Worm (Caenorhabditis elegans) whole organism, L1 larva: ENCODE results near the gene cog-1.

Experiments used
- F16B12.6 ChIP-seq: fragments of 150-350 bp; optimal IDR thresholded peaks from 2 replicates; lab custom pipeline; 2014; ENCODE audit warnings: missing biosample characterization, missing genetic modification characterization
- aha-1 ChIP-seq: fragments of 150-350 bp; optimal IDR thresholded peaks from 2 replicates; lab custom pipeline; 2014; ENCODE audit warnings: missing biosample characterization, missing genetic modification characterization
- alr-1 ChIP-seq: fragments of 200-800 bp; sonication (Bioruptor generic); optimal IDR thresholded peaks from 2 replicates; lab custom pipeline; 2018; ENCODE audit warnings: borderline replicate concordance, mild to moderate bottlenecking, missing genetic modification characterization, missing compliant biosample characterization
- ama-1 ChIP-seq: fragments of 150-350 bp; optimal IDR thresholded peaks from 2 replicates; lab custom pipeline; 2014
- blmp-1 ChIP-seq: fragments of 150-350 bp; optimal IDR thresholded peaks from 2 replicates; lab custom pipeline; 2014; ENCODE audit warnings: missing biosample characterization, missing genetic modification characterization
- ceh-8 ChIP-seq: fragments of 200-800 bp; sonication (Bioruptor generic); optimal IDR thresholded peaks from 2 replicates; lab custom pipeline; 2018; ENCODE audit warnings: mild to moderate bottlenecking, missing genetic modification characterization, moderate library complexity, missing compliant biosample characterization
- ces-1 ChIP-seq: fragments of 150-350 bp; optimal IDR thresholded peaks from 2 replicates; lab custom pipeline; 2014; ENCODE audit warnings: missing biosample characterization, missing genetic modification reagents, missing genetic modification characterization
- efl-1 ChIP-seq, 4 experiments: fragments of 150-350 bp; optimal IDR thresholded peaks in 3 of 4; peaks in 1 of 4; 1 replicate in 1 of 4; 2 replicates in 3 of 4; lab custom pipeline; 2014; ENCODE audit warnings: missing biosample characterization in 2 of 4, missing genetic modification characterization in 2 of 4, missing genetic modification reagents in 2 of 4
- egl-13 ChIP-seq: sonication (generic microtip); optimal IDR thresholded peaks from 2 replicates; lab custom pipeline; 2016; ENCODE audit warnings: missing genotype, missing genetic modification reagents, missing genetic modification characterization, missing compliant biosample characterization
- ets-5 ChIP-seq: fragments of 200-800 bp; sonication (Bioruptor generic); IDR thresholded peaks from 2 replicates; pipeline ENCODE4 v1.3.6; 2022; ENCODE audit warnings: missing genetic modification characterization, missing compliant biosample characterization
- fkh-10 ChIP-seq: sonication (generic microtip); optimal IDR thresholded peaks from 2 replicates; lab custom pipeline; 2017; ENCODE audit warnings: missing biosample characterization, missing genetic modification reagents, missing genetic modification characterization
- fkh-4 ChIP-seq: sonication (generic microtip); optimal IDR thresholded peaks from 2 replicates; lab custom pipeline; 2016; ENCODE audit warnings: missing compliant biosample characterization, missing genetic modification characterization, borderline replicate concordance
- irx-1 ChIP-seq: sonication (generic microtip); optimal IDR thresholded peaks from 2 replicates; lab custom pipeline; 2016; ENCODE audit warnings: missing genetic modification characterization, missing compliant biosample characterization
- lin-13 ChIP-seq: fragments of 150-350 bp; optimal IDR thresholded peaks from 2 replicates; lab custom pipeline; 2014; ENCODE audit warnings: missing biosample characterization, missing genetic modification reagents, missing genetic modification characterization
- lin-14 ChIP-seq: fragments of 200-800 bp; sonication (Bioruptor generic); optimal IDR thresholded peaks from 2 replicates; lab custom pipeline; 2018; ENCODE audit warnings: mild to moderate bottlenecking, missing genetic modification characterization, moderate library complexity, missing compliant biosample characterization
- lin-35 ChIP-seq, 2 experiments: fragments of 150-350 bp; optimal IDR thresholded peaks; 2 replicates each; lab custom pipeline; 2014; ENCODE audit warnings: missing biosample characterization in 2 of 2, missing genetic modification characterization in 2 of 2, missing genetic modification reagents in 2 of 2
- lsy-2 ChIP-seq, 2 experiments: fragments of 150-350 bp; optimal IDR thresholded peaks; 2 replicates each; lab custom pipeline; 2014; ENCODE audit warnings: missing biosample characterization in 2 of 2, missing genetic modification characterization in 2 of 2
- mef-2 ChIP-seq: fragments of 150-350 bp; optimal IDR thresholded peaks from 2 replicates; lab custom pipeline; 2014; ENCODE audit warnings: missing biosample characterization, missing genetic modification characterization
- nhr-11 ChIP-seq: fragments of 150-350 bp; optimal IDR thresholded peaks from 2 replicates; lab custom pipeline; 2014; ENCODE audit warnings: missing biosample characterization, missing genetic modification characterization
- nhr-12 ChIP-seq: sonication (generic microtip); optimal IDR thresholded peaks from 2 replicates; lab custom pipeline; 2017; ENCODE audit warnings: missing biosample characterization, missing genetic modification characterization
- nhr-19 ChIP-seq: fragments of 200-800 bp; sonication (Bioruptor generic); conservative IDR thresholded peaks from 2 replicates; pipeline ENCODE4 v1.3.6; 2022; ENCODE audit warnings: missing genetic modification characterization, missing compliant biosample characterization
- nhr-20 ChIP-seq: sonication (generic microtip); optimal IDR thresholded peaks from 2 replicates; lab custom pipeline; 2016; ENCODE audit warnings: mild to moderate bottlenecking, missing genetic modification characterization, missing compliant biosample characterization
- nhr-237 ChIP-seq: fragments of 150-350 bp; optimal IDR thresholded peaks from 2 replicates; lab custom pipeline; 2014; ENCODE audit warnings: missing biosample characterization, missing genetic modification characterization
- nhr-76 ChIP-seq: sonication (generic microtip); optimal IDR thresholded peaks from 2 replicates; lab custom pipeline; 2017; ENCODE audit warnings: missing biosample characterization, missing genetic modification characterization
- nhr-85 ChIP-seq: sonication (generic microtip); peaks from one replicate; lab custom pipeline; 2016; ENCODE audit warnings: missing genetic modification characterization, inconsistent platforms, missing compliant biosample characterization
- pag-3 ChIP-seq: sonication (generic microtip); optimal IDR thresholded peaks from 2 replicates; lab custom pipeline; 2017; ENCODE audit warnings: missing genetic modification characterization, mild to moderate bottlenecking, missing compliant biosample characterization, antibody characterized with exemption, borderline replicate concordance; ENCODE audit not compliant: insufficient read depth
- pax-3 ChIP-seq: fragments of 200-800 bp; sonication (Bioruptor generic); optimal IDR thresholded peaks from 2 replicates; lab custom pipeline; 2018; ENCODE audit warnings: mild to moderate bottlenecking, missing genetic modification characterization, moderate library complexity, missing compliant biosample characterization
- skn-1 ChIP-seq: fragments of 150-350 bp; optimal IDR thresholded peaks from 2 replicates; lab custom pipeline; 2014; ENCODE audit warnings: missing biosample characterization, missing genetic modification characterization
- snu-23 ChIP-seq: sonication (generic microtip); optimal IDR thresholded peaks from 2 replicates; lab custom pipeline; 2016; ENCODE audit warnings: missing genetic modification characterization, missing compliant biosample characterization
- tlp-1 ChIP-seq: fragments of 150-350 bp; optimal IDR thresholded peaks from 2 replicates; lab custom pipeline; 2014; ENCODE audit warnings: missing biosample characterization, missing genetic modification characterization
- unc-86 ChIP-seq: sonication (generic microtip); optimal IDR thresholded peaks from 2 replicates; lab custom pipeline; 2016; ENCODE audit warnings: missing genetic modification characterization, missing compliant biosample characterization
- zag-1 ChIP-seq: fragments of 150-350 bp; optimal IDR thresholded peaks from 2 replicates; lab custom pipeline; 2014; ENCODE audit warnings: missing biosample characterization, missing genetic modification characterization
- ztf-11 ChIP-seq, 2 experiments: sonication (generic microtip); optimal IDR thresholded peaks; 2 replicates each; lab custom pipeline; 2016 to 2017; ENCODE audit warnings: missing genetic modification characterization in 2 of 2, missing biosample characterization in 1 of 2, missing compliant biosample characterization in 1 of 2
- ztf-4 ChIP-seq: fragments of 150-350 bp; optimal IDR thresholded peaks from 2 replicates; lab custom pipeline; 2014; ENCODE audit warnings: missing biosample characterization, missing genetic modification characterization

The cog-1 gene

ce11 chrII:14892515-14892914, 9.8 kb upstream of the cog-1 start:
- TF ChIP-seq mef-2 (tag; lab: Kevin White, UChicago), result no peak
- peak; percentile 50 for TF ChIP-seq fkh-10 (GFP tag; lab: Kevin White, UChicago)
- peak; percentile 85 for TF ChIP-seq irx-1 (tag; lab: Kevin White, UChicago)

- TF ChIP-seq zag-1 (tag; lab: Kevin White, UChicago), result no peak
- TF ChIP-seq efl-1 (optimal IDR thresholded peaks at IDR 0.05; lab: Kevin White, UChicago), result no peak
- no peak for TF ChIP-seq efl-1 (GFP tag; optimal IDR thresholded peaks at IDR 0.05 in 1 of 2; lab: Kevin White, UChicago)
- no peak for TF ChIP-seq nhr-11 (tag; lab: Kevin White, UChicago)
- no peak for TF ChIP-seq snu-23 (GFP tag; lab: Kevin White, UChicago)
- TF ChIP-seq ama-1 (lab: Kevin White, UChicago), result no peak
- TF ChIP-seq lin-13 (GFP tag; lab: Kevin White, UChicago), result no peak
- no peak for TF ChIP-seq nhr-20 (tag; lab: Kevin White, UChicago)
- no peak for TF ChIP-seq nhr-85 (tag; lab: Kevin White, UChicago)
- no peak for TF ChIP-seq lin-14 (GFP tag; lab: Kevin White, UChicago)
- no peak for TF ChIP-seq fkh-4 (tag; lab: Kevin White, UChicago)
- no peak for TF ChIP-seq ces-1 (GFP tag; lab: Kevin White, UChicago)
- no peak for TF ChIP-seq tlp-1 (tag; lab: Kevin White, UChicago)
- no peak for TF ChIP-seq irx-1 (tag; lab: Kevin White, UChicago)
- no peak for TF ChIP-seq aha-1 (tag; lab: Kevin White, UChicago)
- TF ChIP-seq ztf-4 (tag; lab: Kevin White, UChicago), result no peak
- TF ChIP-seq alr-1 (tag; lab: Kevin White, UChicago), result no peak
- TF ChIP-seq, all 84 proteins: peak for 0
Observed at ce11 chrII:14896503-14896902, 5.8 kb upstream of the cog-1 start.

- TF ChIP-seq ets-5 (GFP tag; lab: Robert Waterston, UW) (no peak), irx-1 (tag; lab: Kevin White, UChicago) (peak; percentile 83)
- TF ChIP-seq, all 84 proteins: peak for 1
Observed at ce11 chrII:14903611-14904010, 1.3 kb downstream of the cog-1 start.

ce11 chrII:14904635-14905034, 2.3 kb downstream of the cog-1 start:
- TF ChIP-seq ceh-8 (GFP tag; lab: Kevin White, UChicago) (no peak), nhr-76 (tag; lab: Kevin White, UChicago) (no peak), ama-1 (lab: Kevin White, UChicago) (no peak), F16B12.6 (tag; lab: Kevin White, UChicago) (no peak), unc-86 (no peak), lin-35 (GFP tag; optimal IDR thresholded peaks at IDR 0.05; lab: Kevin White, UChicago) (no peak), ets-5 (GFP tag; lab: Robert Waterston, UW) (no peak), pag-3 (no peak), blmp-1 (no peak), ztf-11 (tag; optimal IDR thresholded peaks at IDR 0.05; lab: Kevin White, UChicago) (no peak), nhr-19 (no peak), fkh-4 (tag; lab: Kevin White, UChicago) (no peak), nhr-12 (tag; lab: Kevin White, UChicago) (no peak), egl-13 (tag; lab: Kevin White, UChicago) (no peak), skn-1 (tag; lab: Kevin White, UChicago) (no peak), tlp-1 (tag; lab: Kevin White, UChicago) (no peak), pax-3 (tag; lab: Kevin White, UChicago) (no peak), lin-13 (GFP tag; lab: Kevin White, UChicago) (no peak), lsy-2 (tag; optimal IDR thresholded peaks at IDR 0.05; lab: Kevin White, UChicago) (no peak)

DNA sequence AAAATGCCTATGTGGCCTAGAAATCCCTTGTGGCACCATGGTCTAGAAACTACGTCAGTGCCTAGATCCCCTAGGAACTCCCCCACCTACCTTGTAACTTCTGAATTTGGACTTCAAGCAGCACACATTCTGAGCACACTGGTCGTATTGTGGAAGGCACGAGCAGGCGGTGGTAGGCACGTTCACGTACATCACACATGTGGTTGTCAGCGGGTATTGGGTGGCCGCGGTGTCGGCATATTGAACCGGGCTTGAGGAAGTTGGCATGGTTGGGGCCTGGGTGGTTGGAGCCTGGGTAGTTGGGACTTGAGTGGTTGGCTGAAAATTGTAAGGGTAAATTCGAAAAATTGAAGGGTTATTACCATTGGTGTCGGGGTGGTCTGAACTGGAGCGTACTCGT, 5.4 kb downstream of the cog-1 start:
- no peak for TF ChIP-seq nhr-237 (tag; lab: Kevin White, UChicago)
- no peak for TF ChIP-seq efl-1 (optimal IDR thresholded peaks at IDR 0.05; lab: Kevin White, UChicago)
- TF ChIP-seq efl-1 (GFP tag; optimal IDR thresholded peaks at IDR 0.05 in 1 of 2; lab: Kevin White, UChicago), result peak in 1 of 2 experiments; percentile 29
- TF ChIP-seq, all 84 proteins: peak for 1
